Worm (Caenorhabditis elegans) whole organism, early embryonic: ENCODE data around the gene idpa-2.

Experiments
- flt-1 ChIP-seq: fragments of 200-800 bp; sonication (Bioruptor generic); IDR thresholded peaks from 2 replicates; pipeline ENCODE4 v1.3.6; 2022; ENCODE audit warnings: missing genetic modification characterization, missing compliant biosample characterization
- sea-1 ChIP-seq: fragments of 200-800 bp; sonication (Bioruptor generic); conservative IDR thresholded peaks from 2 replicates; pipeline ENCODE4 v1.3.6; 2022; ENCODE audit warnings: missing genetic modification characterization, missing compliant biosample characterization
- tra-4 ChIP-seq: sonication (generic microtip); optimal IDR thresholded peaks from 2 replicates; lab custom pipeline; 2017; ENCODE audit warnings: missing genetic modification characterization, missing compliant biosample characterization

ce11 chrII:8765131-8765530 lies 27.4 kb downstream of the idpa-2 start:
- TF ChIP-seq tra-4 (tag; lab: Kevin White, UChicago) (no peak), flt-1 (no peak), sea-1 (GFP tag; lab: Robert Waterston, UW) (no peak)
